Worm (Caenorhabditis elegans) whole organism, late embryonic: ENCODE results near the gene T27A1.2.

ENCODE experiments used
- C08G9.2 ChIP-seq: sonication (generic microtip); optimal IDR thresholded peaks from 2 replicates; lab custom pipeline; 2016; ENCODE audit warnings: mild to moderate bottlenecking, missing genetic modification characterization, moderate library complexity, missing compliant biosample characterization
- C38D4.7 ChIP-seq: fragments of 200-800 bp; sonication (Bioruptor generic); optimal IDR thresholded peaks from 2 replicates; lab custom pipeline; 2018; ENCODE audit warnings: mild to moderate bottlenecking, missing genetic modification characterization, moderate library complexity, missing compliant biosample characterization
- ceh-14 ChIP-seq: sonication (generic microtip); optimal IDR thresholded peaks from 2 replicates; lab custom pipeline; 2016; ENCODE audit warnings: missing genotype, missing genetic modification characterization, missing compliant biosample characterization
- ceh-19 ChIP-seq: fragments of 200-800 bp; sonication (Bioruptor generic); optimal IDR thresholded peaks from 2 replicates; lab custom pipeline; 2018; ENCODE audit warnings: mild to moderate bottlenecking, missing genetic modification characterization, missing compliant biosample characterization
- ceh-2 ChIP-seq: sonication (generic microtip); optimal IDR thresholded peaks from 2 replicates; lab custom pipeline; 2016; ENCODE audit warnings: missing genotype, missing genetic modification characterization, missing compliant biosample characterization
- ceh-22 ChIP-seq: sonication (generic microtip); optimal IDR thresholded peaks from 2 replicates; lab custom pipeline; 2017; ENCODE audit warnings: missing biosample characterization, missing genetic modification characterization
- ceh-31 ChIP-seq: sonication (generic microtip); optimal IDR thresholded peaks from 2 replicates; lab custom pipeline; 2016; ENCODE audit warnings: missing genetic modification characterization, missing compliant biosample characterization
- dve-1 ChIP-seq: sonication (generic microtip); optimal IDR thresholded peaks from 2 replicates; lab custom pipeline; 2017; ENCODE audit warnings: antibody characterized with exemption, mild to moderate bottlenecking, missing genetic modification characterization, missing compliant biosample characterization
- ets-4 ChIP-seq: sonication (generic microtip); optimal IDR thresholded peaks from 2 replicates; lab custom pipeline; 2016; ENCODE audit warnings: missing genetic modification characterization, missing compliant biosample characterization
- hlh-8 ChIP-seq: sonication (generic microtip); optimal IDR thresholded peaks from 2 replicates; lab custom pipeline; 2016; ENCODE audit warnings: missing genotype, missing genetic modification characterization, missing compliant biosample characterization
- mec-3 ChIP-seq: sonication (generic microtip); optimal IDR thresholded peaks from 2 replicates; lab custom pipeline; 2016; ENCODE audit warnings: borderline replicate concordance, missing genetic modification characterization, missing compliant biosample characterization
- pax-1 ChIP-seq: fragments of 150-350 bp; optimal IDR thresholded peaks from 2 replicates; lab custom pipeline; 2014; ENCODE audit warnings: missing biosample characterization, missing genetic modification characterization
- syd-9 ChIP-seq: sonication (generic microtip); optimal IDR thresholded peaks from 2 replicates; lab custom pipeline; 2016; ENCODE audit warnings: mild to moderate bottlenecking, missing genetic modification characterization, moderate library complexity, missing compliant biosample characterization
- tbx-2 ChIP-seq: sonication (generic microtip); optimal IDR thresholded peaks from 2 replicates; lab custom pipeline; 2016; ENCODE audit warnings: missing genetic modification characterization, missing compliant biosample characterization
- tbx-7 ChIP-seq: sonication (generic microtip); optimal IDR thresholded peaks from 2 replicates; lab custom pipeline; 2016; ENCODE audit warnings: missing genotype, missing genetic modification characterization, missing compliant biosample characterization
- unc-42 ChIP-seq: sonication (generic microtip); optimal IDR thresholded peaks from 2 replicates; lab custom pipeline; 2016; ENCODE audit warnings: missing genotype, missing genetic modification characterization, missing compliant biosample characterization
- zip-5 ChIP-seq: sonication (generic microtip); optimal IDR thresholded peaks from 2 replicates; lab custom pipeline; 2016; ENCODE audit warnings: missing genetic modification characterization, missing compliant biosample characterization

The T27A1.2 gene

DNA sequence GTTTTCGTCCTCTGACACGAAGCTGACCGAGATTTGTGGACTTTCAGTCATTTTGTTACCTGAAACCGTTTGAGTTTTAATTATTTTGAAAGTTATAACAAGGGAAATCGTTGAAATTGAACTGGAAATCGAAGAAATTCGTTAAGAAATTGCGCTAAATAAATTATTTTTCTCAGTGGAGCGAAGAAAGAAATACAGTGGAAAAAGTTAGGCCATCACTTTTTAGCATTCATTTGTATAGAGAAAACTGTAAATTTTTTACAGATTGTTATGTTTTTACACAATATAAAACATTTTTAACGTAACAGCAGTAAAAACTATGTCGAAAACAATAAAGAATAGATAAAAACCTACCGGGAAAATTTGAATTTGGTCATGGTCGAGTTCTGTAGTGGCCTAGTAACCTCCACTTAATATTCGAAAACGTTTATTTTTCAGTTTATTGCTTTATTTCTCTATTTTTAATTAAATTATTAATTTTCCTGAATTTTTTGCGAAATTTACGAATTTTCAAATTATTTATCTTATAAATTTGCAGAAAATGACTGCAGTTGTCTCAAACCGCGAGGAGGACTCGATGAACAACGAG lies 52.3 kb downstream of the T27A1.2 start, which contains the start of the genes gldi-1 and prp-21:
Gene gldi-1, minus strand, starts transcription at position 51 of the 589 bp plus-strand sequence.
Gene prp-21, plus strand, starts transcription at position 539 of the 589 bp plus-strand sequence.
- no peak for TF ChIP-seq ceh-19
- TF ChIP-seq tbx-2, result peak; percentile 38
- TF ChIP-seq tbx-7 (tag; lab: Kevin White, UChicago), result peak; percentile 40
- TF ChIP-seq ceh-2 (tag; lab: Kevin White, UChicago), result peak; percentile 66
- TF ChIP-seq pax-1 (tag; lab: Kevin White, UChicago), result peak; percentile 33
- peak; percentile 31 for TF ChIP-seq ceh-14 (tag; lab: Kevin White, UChicago)
- TF ChIP-seq hlh-8 (tag; lab: Kevin White, UChicago), result peak; percentile 57
- TF ChIP-seq unc-42, result peak; percentile 99
- TF ChIP-seq ets-4 (tag; lab: Kevin White, UChicago), result peak; percentile 63
- peak; percentile 77 for TF ChIP-seq ceh-31 (tag; lab: Kevin White, UChicago)
- TF ChIP-seq dve-1, result no peak
- TF ChIP-seq syd-9, result no peak
- no peak for TF ChIP-seq mec-3 (tag; lab: Kevin White, UChicago)
- TF ChIP-seq zip-5 (tag; lab: Kevin White, UChicago), result peak; percentile 40
- peak; percentile 36 for TF ChIP-seq C08G9.2 (tag; lab: Kevin White, UChicago)
- no peak for TF ChIP-seq ceh-22 (tag; lab: Kevin White, UChicago)
- no peak for TF ChIP-seq C38D4.7 (GFP tag; lab: Kevin White, UChicago)
